Worm (Caenorhabditis elegans): Measurements from ENCODE around the gene F46H5.3.

DNA sequence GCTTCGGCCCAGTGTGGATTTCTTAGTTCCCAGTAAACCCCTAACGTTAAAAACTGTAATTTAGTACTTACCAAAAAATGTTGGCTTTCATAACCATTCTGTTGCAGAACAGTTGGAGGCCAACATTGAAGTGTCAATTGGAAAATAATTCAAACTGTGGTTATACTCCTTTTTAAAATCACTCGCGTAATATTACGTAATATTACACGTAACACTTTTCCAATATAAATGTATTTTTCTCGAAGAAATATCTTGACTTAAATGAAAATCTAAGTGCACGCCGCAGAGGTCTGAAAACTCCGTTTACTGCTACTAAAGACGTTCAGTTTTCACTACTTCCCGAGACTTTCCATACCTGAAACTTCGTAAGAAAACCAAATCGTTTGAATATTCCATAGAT is 34.3 kb downstream of the F46H5.3 start:
- TF ChIP-seq mab-5 (tag; optimal IDR thresholded peaks at IDR 0.05): no peak
- no peak for TF ChIP-seq lin-13 (tag; optimal IDR thresholded peaks at IDR 0.05)
- TF ChIP-seq unc-62 (GFP tag; optimal IDR thresholded peaks at IDR 0.05): no peak
- no peak for TF ChIP-seq nhr-237 (tag; optimal IDR thresholded peaks at IDR 0.05)
- no peak for TF ChIP-seq elt-3 (tag; optimal IDR thresholded peaks at IDR 0.05)
- TF ChIP-seq pha-4 (tag; optimal IDR thresholded peaks at IDR 0.05): no peak
- TF ChIP-seq nhr-2 (tag; optimal IDR thresholded peaks at IDR 0.05): no peak
- TF ChIP-seq sptf-1 (tag; optimal IDR thresholded peaks at IDR 0.05): no peak
- TF ChIP-seq elt-1 (tag; optimal IDR thresholded peaks at IDR 0.05; ENCODE audit: borderline replicate concordance, insufficient read depth): no peak
